Worm (Caenorhabditis elegans): Measurements from ENCODE around the gene lim-6.

DNA sequence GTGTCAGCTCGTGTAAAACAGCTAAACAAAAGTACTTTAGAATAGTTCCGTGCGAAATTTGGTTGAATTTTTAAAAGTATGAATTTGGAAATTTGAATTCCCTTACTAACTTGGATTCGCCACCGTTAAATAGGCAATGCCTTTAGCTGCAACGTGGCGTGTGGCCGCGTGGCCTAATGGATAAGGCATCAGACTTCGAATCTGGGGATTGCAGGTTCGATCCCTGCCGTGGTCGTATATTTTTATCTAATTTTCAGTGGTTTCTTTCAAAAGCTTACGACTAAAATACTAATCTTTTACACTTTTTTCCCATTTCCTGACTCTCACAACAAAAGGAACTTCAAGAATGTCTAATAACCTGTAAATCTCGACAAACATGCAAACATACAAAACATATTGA is 17.4 kb downstream of the lim-6 start:
- TF ChIP-seq ztf-29 (GFP tag; IDR thresholded peaks at IDR 0.05) (no peak), flt-1 (GFP tag; IDR thresholded peaks at IDR 0.05) (no peak), med-1 (GFP tag; optimal IDR thresholded peaks at IDR 0.05; ENCODE audit: insufficient read depth) (no peak), ref-1 (GFP tag; conservative IDR thresholded peaks at IDR 0.05) (no peak), cog-1 (tag; optimal IDR thresholded peaks at IDR 0.05) (no peak), klf-2 (GFP tag; conservative IDR thresholded peaks at IDR 0.05) (no peak)
